Fruit fly (Drosophila melanogaster) whole organism, embryonic: ENCODE measurements around the gene Atg2.

Source experiments
- Ada2b ChIP-seq: fragments of 200-800 bp; sonication (Bioruptor generic); IDR thresholded peaks from 2 replicates; pipeline ENCODE4 v1.3.6; 2022; ENCODE audit warnings: missing biosample characterization, missing genetic modification characterization
- Adf1 ChIP-seq: fragments of 200-800 bp; sonication (Bioruptor generic); IDR thresholded peaks from 2 replicates; pipeline ENCODE4 v1.3.6; 2022; ENCODE audit warnings: missing biosample characterization, missing genetic modification characterization
- C15 ChIP-seq: fragments of 200-800 bp; sonication (Bioruptor generic); IDR thresholded peaks from 3 replicates; pipeline ENCODE4 v1.3.6; 2022; ENCODE audit warnings: missing biosample characterization, missing genetic modification characterization
- CG10267 ChIP-seq: fragments of 200-800 bp; sonication (Bioruptor generic); optimal IDR thresholded peaks from 2 replicates; lab custom pipeline; 2018; ENCODE audit warnings: missing biosample characterization, mild to moderate bottlenecking, missing genetic modification characterization, moderate library complexity
- CG11456 ChIP-seq: fragments of 200-800 bp; sonication (Bioruptor generic); IDR thresholded peaks from 3 replicates; pipeline ENCODE4 v1.3.6; 2022; ENCODE audit warnings: missing biosample characterization, missing genetic modification characterization
- CG11504 ChIP-seq: fragments of 200-800 bp; sonication (Bioruptor generic); optimal IDR thresholded peaks from 3 replicates; lab custom pipeline; 2019; ENCODE audit warnings: missing biosample characterization, mild to moderate bottlenecking, missing genetic modification characterization, moderate library complexity
- CG11723 ChIP-seq: fragments of 200-800 bp; sonication (Bioruptor generic); optimal IDR thresholded peaks from 2 replicates; lab custom pipeline; 2017; ENCODE audit warnings: missing biosample characterization, mild to moderate bottlenecking, missing genetic modification characterization
- CG12071 ChIP-seq: fragments of 200-800 bp; sonication (Bioruptor generic); optimal IDR thresholded peaks from 3 replicates; lab custom pipeline; 2018; ENCODE audit warnings: missing biosample characterization, mild to moderate bottlenecking, missing genetic modification characterization
- CG14667 ChIP-seq: fragments of 200-800 bp; sonication (Bioruptor generic); IDR thresholded peaks from 2 replicates; pipeline ENCODE4 v1.3.6; 2022; ENCODE audit warnings: missing biosample characterization, missing genetic modification characterization
- CG16815 ChIP-seq: fragments of 200-800 bp; sonication (Bioruptor generic); optimal IDR thresholded peaks from 3 replicates; lab custom pipeline; 2017; ENCODE audit warnings: missing biosample characterization, mild to moderate bottlenecking, missing genetic modification characterization
- CG17612 ChIP-seq: fragments of 200-800 bp; sonication (Bioruptor generic); IDR thresholded peaks from 2 replicates; pipeline ENCODE4 v1.3.6; 2022; ENCODE audit warnings: missing biosample characterization, missing genetic modification characterization
- CG18619 ChIP-seq: fragments of 200-800 bp; sonication (Bioruptor generic); optimal IDR thresholded peaks from 3 replicates; lab custom pipeline; 2017; ENCODE audit warnings: missing biosample characterization, mild to moderate bottlenecking, missing genetic modification characterization
- CG18764 ChIP-seq: fragments of 200-800 bp; sonication (Bioruptor generic); optimal IDR thresholded peaks from 3 replicates; lab custom pipeline; 2016; ENCODE audit warnings: missing biosample characterization, missing genetic modification characterization
- CG30020 ChIP-seq: fragments of 200-800 bp; optimal IDR thresholded peaks from 2 replicates; lab custom pipeline; 2019; ENCODE audit warnings: missing biosample characterization, mild to moderate bottlenecking, missing genetic modification characterization, moderate library complexity
- CG32772 ChIP-seq: fragments of 200-800 bp; sonication (Bioruptor generic); IDR thresholded peaks from 2 replicates; pipeline ENCODE4 v1.3.6; 2022; ENCODE audit warnings: missing biosample characterization, missing genetic modification characterization
- CG33557 ChIP-seq: fragments of 200-800 bp; sonication (Bioruptor generic); optimal IDR thresholded peaks from 2 replicates; lab custom pipeline; 2019; ENCODE audit warnings: missing biosample characterization, mild to moderate bottlenecking, missing genetic modification characterization, moderate library complexity
- CG3407 ChIP-seq: fragments of 200-800 bp; sonication (Bioruptor generic); optimal IDR thresholded peaks from 2 replicates; lab custom pipeline; 2018; ENCODE audit warnings: missing biosample characterization, mild to moderate bottlenecking, missing genetic modification characterization
- CG3847 ChIP-seq: fragments of 200-800 bp; sonication (Bioruptor generic); IDR thresholded peaks from 2 replicates; pipeline ENCODE4 v1.3.6; 2022; ENCODE audit warnings: missing biosample characterization, missing genetic modification characterization
- CG4707 ChIP-seq: fragments of 200-800 bp; sonication (Bioruptor generic); optimal IDR thresholded peaks from 2 replicates; lab custom pipeline; 2018; ENCODE audit warnings: missing biosample characterization, mild to moderate bottlenecking, missing genetic modification characterization, moderate library complexity
- CG6765 ChIP-seq: fragments of 200-800 bp; sonication (Bioruptor generic); optimal IDR thresholded peaks from 3 replicates; lab custom pipeline; 2017; ENCODE audit warnings: missing biosample characterization, mild to moderate bottlenecking, missing genetic modification characterization
- CG7987 ChIP-seq: fragments of 200-800 bp; sonication (Bioruptor generic); optimal IDR thresholded peaks from 2 replicates; lab custom pipeline; 2018; ENCODE audit warnings: missing biosample characterization, mild to moderate bottlenecking, missing genetic modification characterization, moderate library complexity
- CG8359 ChIP-seq: fragments of 200-800 bp; sonication (Bioruptor generic); optimal IDR thresholded peaks from 2 replicates; lab custom pipeline; 2017; ENCODE audit warnings: missing biosample characterization, mild to moderate bottlenecking, missing genetic modification characterization, borderline replicate concordance
- CG8478 ChIP-seq: fragments of >200 bp; optimal IDR thresholded peaks from 2 replicates; lab custom pipeline; 2018
- CG9215 ChIP-seq: fragments of 200-800 bp; sonication (Bioruptor generic); IDR thresholded peaks from 2 replicates; pipeline ENCODE4 v1.3.6; 2022; ENCODE audit warnings: missing biosample characterization, missing genetic modification characterization
- CG9797 ChIP-seq: fragments of 200-800 bp; sonication (Bioruptor generic); optimal IDR thresholded peaks from 3 replicates; lab custom pipeline; 2018; ENCODE audit warnings: missing biosample characterization, mild to moderate bottlenecking, missing genetic modification characterization
- Gsc ChIP-seq: fragments of 200-800 bp; sonication (Bioruptor generic); IDR thresholded peaks from 2 replicates; pipeline ENCODE4 v1.3.6; 2022; ENCODE audit warnings: missing biosample characterization, missing genetic modification characterization
- HHEX ChIP-seq: fragments of 200-800 bp; sonication (Bioruptor generic); optimal IDR thresholded peaks from 3 replicates; lab custom pipeline; 2017; ENCODE audit warnings: missing biosample characterization, mild to moderate bottlenecking, missing genetic modification characterization, missing genetic modification reagents
- HLH3B ChIP-seq: fragments of 200-800 bp; sonication (Bioruptor generic); IDR thresholded peaks from 2 replicates; pipeline ENCODE4 v1.3.6; 2022; ENCODE audit warnings: missing biosample characterization, missing genetic modification characterization
- Hmr ChIP-seq: fragments of 200-800 bp; sonication (Bioruptor generic); optimal IDR thresholded peaks from 3 replicates; lab custom pipeline; 2017; ENCODE audit warnings: mild to moderate bottlenecking, missing biosample characterization, missing genetic modification reagents, missing genetic modification characterization
- NFAT ChIP-seq: fragments of 200-800 bp; sonication (Bioruptor generic); IDR thresholded peaks from 2 replicates; pipeline ENCODE4 v1.3.6; 2022; ENCODE audit warnings: missing biosample characterization, missing genetic modification characterization
- NK7.1 ChIP-seq: fragments of 200-800 bp; sonication (Bioruptor generic); optimal IDR thresholded peaks from 3 replicates; lab custom pipeline; 2016; ENCODE audit warnings: missing biosample characterization, missing genetic modification characterization
- Oli ChIP-seq: fragments of 200-800 bp; sonication (Bioruptor generic); optimal IDR thresholded peaks from 2 replicates; lab custom pipeline; 2018; ENCODE audit warnings: missing biosample characterization, mild to moderate bottlenecking, missing genetic modification characterization, moderate library complexity
- Ptx1 ChIP-seq: fragments of 200-800 bp; sonication (Bioruptor generic); IDR thresholded peaks from 2 replicates; pipeline ENCODE4 v1.3.6; 2022; ENCODE audit warnings: missing biosample characterization, missing genetic modification characterization
- Sox100B ChIP-seq: fragments of 200-800 bp; sonication (Bioruptor generic); optimal IDR thresholded peaks from 3 replicates; lab custom pipeline; 2018; ENCODE audit warnings: missing biosample characterization, mild to moderate bottlenecking, missing genetic modification characterization
- bsh ChIP-seq, 2 experiments: fragments of 200-800 bp; sonication (Bioruptor generic); optimal IDR thresholded peaks; 2 replicates each; lab custom pipeline; 2017 to 2018; ENCODE audit warnings: mild to moderate bottlenecking in 2 of 2, missing biosample characterization in 2 of 2, missing genetic modification characterization in 2 of 2, moderate library complexity in 1 of 2
- cg ChIP-seq: fragments of 200-800 bp; sonication (Bioruptor generic); optimal IDR thresholded peaks from 3 replicates; lab custom pipeline; 2019; ENCODE audit warnings: missing biosample characterization, mild to moderate bottlenecking, missing genetic modification characterization, moderate library complexity
- chm ChIP-seq: fragments of 200-800 bp; sonication (Bioruptor generic); IDR thresholded peaks from 2 replicates; pipeline ENCODE4 v1.3.6; 2022; ENCODE audit warnings: missing biosample characterization, missing genetic modification characterization
- gem ChIP-seq: fragments of 200-800 bp; sonication (Bioruptor generic); optimal IDR thresholded peaks from 2 replicates; lab custom pipeline; 2019; ENCODE audit warnings: missing biosample characterization, mild to moderate bottlenecking, missing genetic modification characterization, moderate library complexity
- h ChIP-seq: fragments of >200 bp; optimal IDR thresholded peaks from 2 replicates; lab custom pipeline; 2017
- her ChIP-seq: fragments of 200-800 bp; sonication (Bioruptor generic); optimal IDR thresholded peaks from 2 replicates; lab custom pipeline; 2016; ENCODE audit warnings: missing biosample characterization, missing genetic modification characterization
- hth ChIP-seq: fragments of >200 bp; optimal IDR thresholded peaks from 2 replicates; lab custom pipeline; 2017; ENCODE audit warnings: inconsistent platforms
- jigr1 ChIP-seq: fragments of 200-800 bp; sonication (Bioruptor generic); IDR thresholded peaks from 3 replicates; pipeline ENCODE4 v1.3.6; 2022; ENCODE audit warnings: missing biosample characterization, missing genetic modification characterization
- onecut ChIP-seq: fragments of 200-800 bp; sonication (Bioruptor generic); IDR thresholded peaks from 2 replicates; pipeline ENCODE4 v1.3.6; 2022; ENCODE audit warnings: missing biosample characterization, missing genetic modification characterization
- pros ChIP-seq: fragments of 200-800 bp; sonication (Bioruptor generic); optimal IDR thresholded peaks from 3 replicates; lab custom pipeline; 2019; ENCODE audit warnings: missing biosample characterization, mild to moderate bottlenecking, missing genetic modification characterization, moderate library complexity
- psq ChIP-seq: fragments of 200-800 bp; sonication (Bioruptor generic); optimal IDR thresholded peaks from 2 replicates; lab custom pipeline; 2017; ENCODE audit warnings: missing biosample characterization, missing genetic modification characterization
- slbo ChIP-seq: fragments of 200-800 bp; sonication (Bioruptor generic); IDR thresholded peaks from 2 replicates; pipeline ENCODE4 v1.3.6; 2022; ENCODE audit warnings: missing biosample characterization, missing genetic modification characterization
- stc ChIP-seq: fragments of 200-800 bp; sonication (Bioruptor generic); IDR thresholded peaks from 2 replicates; pipeline ENCODE4 v1.3.6; 2022; ENCODE audit warnings: missing biosample characterization, missing genetic modification characterization
- stwl ChIP-seq: fragments of 200-800 bp; sonication (Bioruptor generic); optimal IDR thresholded peaks from 3 replicates; lab custom pipeline; 2018; ENCODE audit warnings: missing biosample characterization, mild to moderate bottlenecking, missing genetic modification characterization, moderate library complexity
- tx ChIP-seq: fragments of 200-800 bp; sonication (Bioruptor generic); optimal IDR thresholded peaks from 2 replicates; lab custom pipeline; 2016; ENCODE audit warnings: missing biosample characterization, missing genetic modification characterization
- unc-4 ChIP-seq: fragments of 200-800 bp; sonication (Bioruptor generic); IDR thresholded peaks from 2 replicates; pipeline ENCODE4 v1.3.6; 2022; ENCODE audit warnings: missing biosample characterization, missing genetic modification characterization; ENCODE audit not compliant: partially characterized antibody
- z ChIP-seq: fragments of 200-800 bp; sonication (Bioruptor generic); IDR thresholded peaks from 3 replicates; pipeline ENCODE4 v1.3.6; 2022; ENCODE audit warnings: missing biosample characterization, missing genetic modification characterization

The Atg2 gene

DNA sequence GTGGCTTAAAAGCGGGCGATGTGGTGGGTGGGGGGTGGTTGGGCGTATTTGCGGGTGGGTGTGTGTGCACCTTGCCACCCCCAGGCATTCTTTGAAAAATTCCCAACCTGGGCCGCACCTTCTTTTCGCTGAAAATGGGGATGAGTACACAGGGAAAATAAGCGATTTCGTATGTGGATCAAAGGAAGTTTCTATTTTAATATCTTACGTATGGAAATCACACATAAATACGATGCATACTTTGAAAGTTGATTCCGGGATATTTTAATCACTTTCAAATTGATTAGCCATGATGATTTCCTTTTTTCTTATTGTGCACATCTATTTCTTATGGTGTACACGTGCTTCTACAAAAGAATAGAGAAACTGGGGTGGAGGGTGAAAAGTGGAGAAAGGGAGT, 51.2 kb downstream of the Atg2 start (continued):
- TF ChIP-seq CG18764 (GFP tag; lab: Kevin White, UChicago) = no peak
- TF ChIP-seq CG3407 (GFP tag; lab: Kevin White, UChicago) = peak; percentile 46
- no peak for TF ChIP-seq CG8478 (lab: Kevin White, UChicago)
- no peak for TF ChIP-seq CG16815
- TF ChIP-seq HLH3B (GFP tag; lab: Robert Waterston, UW) = no peak
- no peak for TF ChIP-seq CG17612 (GFP tag; lab: Robert Waterston, UW)
- TF ChIP-seq Ptx1 (GFP tag; lab: Robert Waterston, UW) = peak; percentile 52; the same call in 1 of the 2 replicates
- TF ChIP-seq stwl (tag; lab: Kevin White, UChicago) = no peak
- TF ChIP-seq her (GFP tag; lab: Kevin White, UChicago) = no peak
- TF ChIP-seq CG9215 (GFP tag; lab: Robert Waterston, UW) = no peak
- TF ChIP-seq jigr1 (GFP tag; lab: Robert Waterston, UW) = no peak
- TF ChIP-seq HHEX (GFP tag; lab: Kevin White, UChicago) = peak; percentile 62
- peak; percentile 59; the same call in 1 of the 2 replicates for TF ChIP-seq CG32772
- TF ChIP-seq CG9797 (GFP tag; lab: Kevin White, UChicago) = no peak
- no peak for TF ChIP-seq hth (lab: Kevin White, UChicago)
- peak; percentile 33 for TF ChIP-seq CG6765
- TF ChIP-seq CG3847 (GFP tag; lab: Robert Waterston, UW) = no peak
- peak in 1 of 2 experiments; percentile 84 for TF ChIP-seq bsh (GFP tag; optimal IDR thresholded peaks at IDR 0.05; lab: Kevin White, UChicago)
- peak; percentile 45 for TF ChIP-seq CG10267 (tag; lab: Kevin White, UChicago)
- peak; percentile 23 for TF ChIP-seq CG18619 (GFP tag; lab: Kevin White, UChicago)
- no peak for TF ChIP-seq Gsc (GFP tag; lab: Robert Waterston, UW)
- TF ChIP-seq stc (GFP tag; lab: Robert Waterston, UW) = peak; percentile 35
- peak; percentile 40 for TF ChIP-seq CG12071 (GFP tag; lab: Kevin White, UChicago)
- TF ChIP-seq CG11456 = no peak
- TF ChIP-seq CG8359 (GFP tag; lab: Kevin White, UChicago) = no peak

DNA sequence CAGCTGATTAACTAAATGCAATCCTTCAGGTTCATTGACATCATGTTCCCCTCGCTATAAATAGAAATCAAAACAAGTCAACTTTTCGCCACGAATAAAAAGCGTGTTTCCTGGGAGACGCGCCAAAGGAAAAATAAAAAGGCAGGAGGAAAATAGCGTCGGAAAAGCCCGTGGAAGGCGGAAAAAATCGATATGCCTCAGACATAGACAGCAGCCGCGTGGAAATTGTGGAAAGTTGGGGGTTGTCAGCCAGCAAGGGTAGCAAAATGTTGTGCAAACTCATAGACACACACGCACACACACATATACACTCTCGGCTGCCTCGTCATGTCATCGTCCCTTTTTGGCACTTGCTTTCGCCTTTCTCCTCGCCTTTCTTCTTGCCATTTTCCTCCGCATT, 54.0 kb downstream of the Atg2 start:
- TF ChIP-seq onecut (GFP tag; lab: Robert Waterston, UW) (peak; percentile 98), pros (GFP tag; lab: Kevin White, UChicago) (peak; percentile 10), NFAT (GFP tag; lab: Robert Waterston, UW) (no peak), unc-4 (no peak), gem (no peak), Ada2b (GFP tag; lab: Robert Waterston, UW) (no peak), chm (0 out of 2 replicates have a peak, but pooled peaks have one; percentile 21)

DNA sequence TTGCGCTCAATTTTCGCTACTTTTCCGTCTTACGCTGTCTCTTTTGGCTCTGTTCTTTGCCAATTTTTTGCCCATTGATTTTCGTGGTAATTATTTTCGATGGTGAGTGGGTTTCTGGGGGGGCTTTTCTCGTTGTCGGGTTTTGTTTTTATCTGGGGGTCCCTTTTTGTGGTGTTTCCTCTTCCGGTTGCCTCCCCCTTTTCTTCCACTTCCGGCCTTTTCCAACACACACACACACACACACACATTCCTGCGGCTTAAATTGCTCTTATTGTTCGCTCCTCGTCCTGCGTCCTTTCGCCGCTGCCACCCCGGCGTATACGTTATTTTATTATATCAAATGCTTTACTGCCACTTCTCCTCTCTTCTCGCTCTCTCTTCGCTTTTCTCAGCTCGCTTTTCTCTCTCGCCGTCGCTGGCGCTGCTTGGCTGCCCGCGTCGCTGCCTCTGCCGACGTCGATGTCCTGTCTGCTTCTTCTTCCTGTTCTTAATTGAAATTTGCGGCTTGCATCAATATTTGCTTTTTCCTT, 54.5 kb downstream of the Atg2 start:
- TF ChIP-seq CG14667 (GFP tag; lab: Robert Waterston, UW) (no peak), CG33557 (GFP tag; lab: Kevin White, UChicago) (no peak), CG11723 (no peak), h (lab: Kevin White, UChicago) (no peak), slbo (GFP tag; lab: Robert Waterston, UW) (no peak), CG4707 (GFP tag; lab: Kevin White, UChicago) (no peak), CG11504 (no peak), Hmr (GFP tag; lab: Kevin White, UChicago) (no peak), z (GFP tag; lab: Robert Waterston, UW) (no peak), psq (GFP tag; lab: Kevin White, UChicago) (peak; percentile 52), cg (no peak), Ptx1 (GFP tag; lab: Robert Waterston, UW) (no peak), Sox100B (GFP tag; lab: Kevin White, UChicago) (peak; percentile 4), CG7987 (GFP tag; lab: Kevin White, UChicago) (no peak), CG30020 (no peak), C15 (GFP tag; lab: Robert Waterston, UW) (no peak), NK7.1 (GFP tag; lab: Kevin White, UChicago) (no peak), bsh (GFP tag; optimal IDR thresholded peaks at IDR 0.05; lab: Kevin White, UChicago) (no peak), Oli (no peak), Adf1 (peak; percentile 84), tx (GFP tag; lab: Kevin White, UChicago) (no peak)
